Fruit fly (Drosophila melanogaster): Measurements from ENCODE around the gene CG15576.

DNA sequence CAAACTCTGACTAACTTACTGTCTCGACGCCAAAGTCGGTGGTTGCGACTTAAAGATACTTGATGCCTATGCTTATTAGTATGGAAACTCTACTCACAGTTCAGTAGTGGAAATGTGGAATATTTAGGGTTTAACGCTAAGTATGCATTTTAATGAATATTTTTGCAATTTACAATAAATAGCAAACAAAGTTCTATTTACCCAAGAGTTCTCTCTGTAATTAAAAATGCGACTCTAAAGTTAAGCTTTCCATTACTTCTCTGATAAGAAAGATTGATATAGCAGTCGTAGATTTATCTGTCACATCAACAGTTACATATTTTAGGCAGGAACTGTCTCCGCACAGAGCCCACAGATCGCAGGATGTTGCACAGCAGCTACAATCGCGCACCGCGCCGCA is 13.2 kb upstream of the CG15576 start, which contains the start of gene CG12691:
- no peak for TF ChIP-seq EcR (GFP tag; optimal IDR thresholded peaks at IDR 0.05)
- TF ChIP-seq Ets98B (GFP tag; IDR thresholded peaks at IDR 0.05) = no peak
